Fruit fly (Drosophila melanogaster): ENCODE measurements around the gene dib.

The dib gene

dm6 chr3L:4070996-4071379 lies 8.9 kb downstream of the dib start:
- TF ChIP-seq CG8301 (tag; optimal IDR thresholded peaks at IDR 0.05) (peak; percentile 89), CG34367 (tag; optimal IDR thresholded peaks at IDR 0.05) (peak; percentile 94), CG8159 (tag; optimal IDR thresholded peaks at IDR 0.05) (peak; percentile 91), Pif1A (GFP tag; optimal IDR thresholded peaks at IDR 0.05) (peak; percentile 70), CG32121 (GFP tag; IDR thresholded peaks at IDR 0.05) (peak; percentile 85), CG10348 (GFP tag; IDR thresholded peaks at IDR 0.05) (peak; percentile 77), CG9948 (tag; optimal IDR thresholded peaks at IDR 0.05) (peak; percentile 91), CG17806 (tag; optimal IDR thresholded peaks at IDR 0.05) (peak; percentile 97), Ets98B (GFP tag; IDR thresholded peaks at IDR 0.05) (peak; percentile 94), fd96Ca (GFP tag; IDR thresholded peaks at IDR 0.05) (peak; percentile 92), Snoo (tag; optimal IDR thresholded peaks at IDR 0.05) (no peak), gl (tag; optimal IDR thresholded peaks at IDR 0.05) (peak; percentile 91), Pif1B (GFP tag; optimal IDR thresholded peaks at IDR 0.05) (peak; percentile 77), EcR (GFP tag; optimal IDR thresholded peaks at IDR 0.05) (no peak), rn (GFP tag; IDR thresholded peaks at IDR 0.05) (peak; percentile 92), CG12605 (GFP tag; IDR thresholded peaks at IDR 0.05) (peak; percentile 92), CG13204 (GFP tag; optimal IDR thresholded peaks at IDR 0.05) (no peak), CG15710 (tag; optimal IDR thresholded peaks at IDR 0.05) (peak; percentile 84), CG4496 (GFP tag; IDR thresholded peaks at IDR 0.05) (peak; percentile 97), D1 (tag; optimal IDR thresholded peaks at IDR 0.05) (peak; percentile 34), CG14655 (GFP tag; optimal IDR thresholded peaks at IDR 0.05) (peak; percentile 83)

- TF ChIP-seq CG8159 (tag; optimal IDR thresholded peaks at IDR 0.05), result no peak
- no peak for TF ChIP-seq CG14655 (GFP tag; optimal IDR thresholded peaks at IDR 0.05)
- no peak for TF ChIP-seq CG15710 (tag; optimal IDR thresholded peaks at IDR 0.05)
- peak; percentile 73 for TF ChIP-seq CG32121 (GFP tag; IDR thresholded peaks at IDR 0.05)
- TF ChIP-seq Pif1B (GFP tag; optimal IDR thresholded peaks at IDR 0.05), result peak; percentile 86
- TF ChIP-seq Pif1A (GFP tag; optimal IDR thresholded peaks at IDR 0.05), result peak; percentile 75
- no peak for TF ChIP-seq CG8301 (tag; optimal IDR thresholded peaks at IDR 0.05)
- peak; percentile 11 for TF ChIP-seq gl (tag; optimal IDR thresholded peaks at IDR 0.05)
- no peak for TF ChIP-seq rn (GFP tag; IDR thresholded peaks at IDR 0.05)
- peak; percentile 36 for TF ChIP-seq Snoo (tag; optimal IDR thresholded peaks at IDR 0.05)
- TF ChIP-seq CG10348 (GFP tag; IDR thresholded peaks at IDR 0.05), result no peak
- TF ChIP-seq CG4496 (GFP tag; IDR thresholded peaks at IDR 0.05), result no peak; the same call in none of the 3 replicates
- peak; percentile 97 for TF ChIP-seq CG12605 (GFP tag; IDR thresholded peaks at IDR 0.05)
- peak; percentile 67; the same call in 2 of the 3 replicates for TF ChIP-seq fd96Ca (GFP tag; IDR thresholded peaks at IDR 0.05)
- peak; percentile 61 for TF ChIP-seq CG13204 (GFP tag; optimal IDR thresholded peaks at IDR 0.05)
- TF ChIP-seq D1 (tag; optimal IDR thresholded peaks at IDR 0.05), result no peak
- TF ChIP-seq CG34367 (tag; optimal IDR thresholded peaks at IDR 0.05), result peak; percentile 23
- TF ChIP-seq CG9948 (tag; optimal IDR thresholded peaks at IDR 0.05), result no peak
- TF ChIP-seq CG17806 (tag; optimal IDR thresholded peaks at IDR 0.05), result peak; percentile 12
- peak; percentile 80; the same call in 1 of the 2 replicates for TF ChIP-seq Ets98B (GFP tag; IDR thresholded peaks at IDR 0.05)
- TF ChIP-seq EcR (GFP tag; optimal IDR thresholded peaks at IDR 0.05), result no peak
These were observed 9.5 kb downstream of the dib start, which contains the start of gene wit for dm6 chr3L:4071561-4072049. Gene wit, minus strand, starts transcription at chr3L:4071717.

- TF ChIP-seq CG4496 (GFP tag; IDR thresholded peaks at IDR 0.05) (no peak), D1 (tag; optimal IDR thresholded peaks at IDR 0.05) (no peak), CG32121 (GFP tag; IDR thresholded peaks at IDR 0.05) (no peak), CG15710 (tag; optimal IDR thresholded peaks at IDR 0.05) (no peak), gl (tag; optimal IDR thresholded peaks at IDR 0.05) (no peak), CG34367 (tag; optimal IDR thresholded peaks at IDR 0.05) (no peak), CG12605 (GFP tag; IDR thresholded peaks at IDR 0.05) (no peak), CG10348 (GFP tag; IDR thresholded peaks at IDR 0.05) (no peak), fd96Ca (GFP tag; IDR thresholded peaks at IDR 0.05) (no peak), Pif1B (GFP tag; optimal IDR thresholded peaks at IDR 0.05) (no peak), Ets98B (GFP tag; IDR thresholded peaks at IDR 0.05) (no peak), EcR (GFP tag; optimal IDR thresholded peaks at IDR 0.05) (no peak), CG17806 (tag; optimal IDR thresholded peaks at IDR 0.05) (no peak), rn (GFP tag; IDR thresholded peaks at IDR 0.05) (no peak), Snoo (tag; optimal IDR thresholded peaks at IDR 0.05) (no peak)
These were observed 10.6 kb downstream of the dib start for dm6 chr3L:4072717-4073116.

- TF ChIP-seq Pif1A (GFP tag; optimal IDR thresholded peaks at IDR 0.05), result no peak
These were observed 11.7 kb downstream of the dib start, which contains the start of gene Faa for dm6 chr3L:4073755-4074154. Gene Faa, minus strand, starts transcription at chr3L:4073954.

- TF ChIP-seq D1 (tag; optimal IDR thresholded peaks at IDR 0.05) (no peak), gl (tag; optimal IDR thresholded peaks at IDR 0.05) (no peak), CG8301 (tag; optimal IDR thresholded peaks at IDR 0.05) (no peak), CG14655 (GFP tag; optimal IDR thresholded peaks at IDR 0.05) (no peak), CG10348 (GFP tag; IDR thresholded peaks at IDR 0.05) (no peak), CG15710 (tag; optimal IDR thresholded peaks at IDR 0.05) (no peak), CG4496 (GFP tag; IDR thresholded peaks at IDR 0.05) (no peak), CG9948 (tag; optimal IDR thresholded peaks at IDR 0.05) (no peak), fd96Ca (GFP tag; IDR thresholded peaks at IDR 0.05) (no peak), Snoo (tag; optimal IDR thresholded peaks at IDR 0.05) (no peak), Ets98B (GFP tag; IDR thresholded peaks at IDR 0.05) (no peak), Pif1A (GFP tag; optimal IDR thresholded peaks at IDR 0.05) (no peak)
These were observed 14.8 kb downstream of the dib start for dm6 chr3L:4076907-4077306.

- TF ChIP-seq CG8301 (tag; optimal IDR thresholded peaks at IDR 0.05), result no peak
- TF ChIP-seq Pif1A (GFP tag; optimal IDR thresholded peaks at IDR 0.05), result no peak
- TF ChIP-seq CG9948 (tag; optimal IDR thresholded peaks at IDR 0.05), result no peak
- TF ChIP-seq Pif1B (GFP tag; optimal IDR thresholded peaks at IDR 0.05), result no peak
- TF ChIP-seq CG10348 (GFP tag; IDR thresholded peaks at IDR 0.05), result no peak
- no peak for TF ChIP-seq CG15710 (tag; optimal IDR thresholded peaks at IDR 0.05)
- TF ChIP-seq CG8159 (tag; optimal IDR thresholded peaks at IDR 0.05), result no peak
- no peak for TF ChIP-seq CG14655 (GFP tag; optimal IDR thresholded peaks at IDR 0.05)
- no peak for TF ChIP-seq CG4496 (GFP tag; IDR thresholded peaks at IDR 0.05)
- no peak for TF ChIP-seq fd96Ca (GFP tag; IDR thresholded peaks at IDR 0.05)
- no peak for TF ChIP-seq D1 (tag; optimal IDR thresholded peaks at IDR 0.05)
- TF ChIP-seq rn (GFP tag; IDR thresholded peaks at IDR 0.05), result no peak
- no peak for TF ChIP-seq Snoo (tag; optimal IDR thresholded peaks at IDR 0.05)
- TF ChIP-seq CG32121 (GFP tag; IDR thresholded peaks at IDR 0.05), result no peak
- no peak for TF ChIP-seq EcR (GFP tag; optimal IDR thresholded peaks at IDR 0.05)
These were observed 18.2 kb downstream of the dib start for dm6 chr3L:4080278-4080677.

All from whole organism, pupa.